Worm (Caenorhabditis elegans): ENCODE measurements around the gene rpc-25.

The rpc-25 gene

DNA sequence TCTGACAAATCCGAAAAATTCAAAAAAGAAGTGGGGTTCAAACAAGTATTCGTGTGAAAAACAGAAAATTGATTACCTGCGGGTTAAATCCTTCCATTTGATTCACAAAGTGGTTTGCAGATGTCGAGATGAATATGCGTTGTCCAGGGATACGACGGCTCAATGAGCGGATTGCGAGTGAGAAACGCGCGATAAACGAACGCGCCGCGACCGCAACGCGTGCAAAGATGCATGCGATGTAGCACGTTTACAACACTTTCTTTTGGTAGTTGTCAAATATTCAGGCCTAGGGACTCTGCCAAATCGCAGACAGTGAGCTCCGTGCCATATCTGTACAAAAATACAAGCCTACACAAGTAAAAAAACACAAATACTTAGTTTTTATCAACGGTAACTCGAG, 32.3 kb upstream of the rpc-25 start, which contains the start of gene fubl-1 (continued):
- TF ChIP-seq nhr-27 (tag; optimal IDR thresholded peaks at IDR 0.05), result no peak
- TF ChIP-seq F33H1.4 (GFP tag; IDR thresholded peaks at IDR 0.05), result no peak; the same call in 1 of the 2 replicates
- TF ChIP-seq dox-1 (GFP tag; IDR thresholded peaks at IDR 0.05), result peak; percentile 65
- no peak for TF ChIP-seq ztf-18 (tag; optimal IDR thresholded peaks at IDR 0.05)
- TF ChIP-seq lsl-1 (GFP tag; optimal IDR thresholded peaks at IDR 0.05), result peak; percentile 76
- TF ChIP-seq B0035.1 (tag; optimal IDR thresholded peaks at IDR 0.05), result no peak
- no peak for TF ChIP-seq Y95B8A.8 (GFP tag; IDR thresholded peaks at IDR 0.05)
- TF ChIP-seq B0261.1 (tag; optimal IDR thresholded peaks at IDR 0.05), result no peak
- TF ChIP-seq madf-3 (GFP tag; IDR thresholded peaks at IDR 0.05), result peak; percentile 97
- TF ChIP-seq F39B2.1 (GFP tag; IDR thresholded peaks at IDR 0.05), result no peak
- no peak for TF ChIP-seq ceh-27 (GFP tag; optimal IDR thresholded peaks at IDR 0.05)
- no peak for TF ChIP-seq aptf-3 (GFP tag; IDR thresholded peaks at IDR 0.05)
- TF ChIP-seq ZK185.1 (tag; optimal IDR thresholded peaks at IDR 0.05; ENCODE audit: poor library complexity, severe bottlenecking), result no peak
- no peak for TF ChIP-seq C17E4.6 (GFP tag; IDR thresholded peaks at IDR 0.05)
- TF ChIP-seq C06A6.2 (GFP tag; conservative IDR thresholded peaks at IDR 0.05), result no peak
- TF ChIP-seq lsy-27 (tag; optimal IDR thresholded peaks at IDR 0.05; ENCODE audit: borderline replicate concordance, insufficient read depth), result no peak
- TF ChIP-seq lin-54 (GFP tag; optimal IDR thresholded peaks at IDR 0.05), result no peak
- no peak for TF ChIP-seq die-1 (tag; optimal IDR thresholded peaks at IDR 0.05)
- no peak for TF ChIP-seq atf-7 (tag; optimal IDR thresholded peaks at IDR 0.05)
- TF ChIP-seq egl-44 (GFP tag; IDR thresholded peaks at IDR 0.05), result no peak
- no peak for TF ChIP-seq ztf-22 (GFP tag; optimal IDR thresholded peaks at IDR 0.05)

DNA sequence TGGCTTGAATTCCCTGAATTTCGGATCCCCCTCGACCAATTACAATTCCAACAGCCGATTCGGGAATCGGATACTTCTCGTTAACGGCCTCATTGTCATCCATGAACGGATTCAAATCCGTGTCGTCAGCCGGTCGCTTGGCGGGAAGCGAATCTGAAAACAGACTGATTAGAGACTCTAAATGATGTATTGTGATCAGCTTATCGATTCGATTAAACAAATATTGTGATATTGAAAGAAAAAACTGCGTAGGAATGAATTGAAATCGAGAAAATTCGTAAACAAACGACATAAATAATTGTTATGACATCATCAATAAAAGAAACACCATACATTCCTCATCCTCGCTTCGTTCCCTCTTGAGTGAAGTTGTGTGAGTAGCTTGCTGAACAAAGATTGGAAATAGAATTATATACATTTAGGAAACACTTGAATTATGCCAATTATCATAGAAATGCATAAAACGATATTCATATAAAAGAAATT, 31.6 kb upstream of the rpc-25 start:
- peak; percentile 91 for TF ChIP-seq F52B5.7 (tag; optimal IDR thresholded peaks at IDR 0.05)
- TF ChIP-seq ceh-91 (GFP tag; IDR thresholded peaks at IDR 0.05), result peak; percentile 14; the same call in 1 of the 2 replicates
- TF ChIP-seq lin-26 (GFP tag; IDR thresholded peaks at IDR 0.05), result peak; percentile 64
- TF ChIP-seq ets-4 (GFP tag; optimal IDR thresholded peaks at IDR 0.05), result no peak
- no peak for TF ChIP-seq nhr-179 (tag; optimal IDR thresholded peaks at IDR 0.05)
- TF ChIP-seq Y53F4B.3 (GFP tag; IDR thresholded peaks at IDR 0.05), result no peak
- no peak for TF ChIP-seq egl-44 (GFP tag; IDR thresholded peaks at IDR 0.05)
- TF ChIP-seq cebp-1 (GFP tag; IDR thresholded peaks at IDR 0.05), result 0 out of 2 replicates have a peak, but pooled peaks have one; percentile 12
- TF ChIP-seq cebp-1 (tag; optimal IDR thresholded peaks at IDR 0.05), result peak; percentile 57
- peak; percentile 28 for TF ChIP-seq xnd-1 (tag; optimal IDR thresholded peaks at IDR 0.05)
- no peak for TF ChIP-seq egl-18 (GFP tag; IDR thresholded peaks at IDR 0.05)
- TF ChIP-seq F39B2.1 (GFP tag; IDR thresholded peaks at IDR 0.05), result no peak; the same call in 1 of the 2 replicates
- TF ChIP-seq pha-4 (tag; optimal IDR thresholded peaks at IDR 0.05), result no peak
- no peak for TF ChIP-seq sea-2 (GFP tag; IDR thresholded peaks at IDR 0.05)
- TF ChIP-seq nhr-120 (GFP tag; IDR thresholded peaks at IDR 0.05), result no peak
- no peak for TF ChIP-seq akir-1 (GFP tag; optimal IDR thresholded peaks at IDR 0.05)
- no peak for TF ChIP-seq efl-1 (GFP tag; optimal IDR thresholded peaks at IDR 0.05)
- peak; percentile 89 for TF ChIP-seq ekl-4 (GFP tag; IDR thresholded peaks at IDR 0.05)
- TF ChIP-seq ztf-25 (GFP tag; IDR thresholded peaks at IDR 0.05), result peak; percentile 85
- TF ChIP-seq hlh-26 (GFP tag; conservative IDR thresholded peaks at IDR 0.05), result no peak
- TF ChIP-seq hsf-1 (GFP tag; IDR thresholded peaks at IDR 0.05), result 0 out of 2 replicates have a peak, but pooled peaks have one; percentile 63
- TF ChIP-seq snpc-1.3 (tag; optimal IDR thresholded peaks at IDR 0.05; ENCODE audit: insufficient read depth), result no peak
- peak; percentile 27; the same call in 1 of the 2 replicates for TF ChIP-seq rcor-1 (GFP tag; IDR thresholded peaks at IDR 0.05)
- no peak for TF ChIP-seq nfya-1 (tag; optimal IDR thresholded peaks at IDR 0.05; ENCODE audit: borderline replicate concordance, insufficient read depth)
- TF ChIP-seq Y56A3A.18 (GFP tag; IDR thresholded peaks at IDR 0.05), result peak; percentile 59
- no peak for TF ChIP-seq lin-40 (tag; optimal IDR thresholded peaks at IDR 0.05)
- TF ChIP-seq ceh-100 (GFP tag; IDR thresholded peaks at IDR 0.05), result no peak
- no peak for TF ChIP-seq ztf-6 (GFP tag; IDR thresholded peaks at IDR 0.05)
- peak; percentile 93 for TF ChIP-seq dpff-1 (tag; optimal IDR thresholded peaks at IDR 0.05)

Measured in whole organism, young adult.